Fruit fly (Drosophila melanogaster): ENCODE results near the gene gammaSnap2.

The gammaSnap2 gene

dm6 chr3R:10161163-10161562 is 40.0 kb upstream of the gammaSnap2 start, which contains the start of gene CG6254 (continued):
- TF ChIP-seq ftz-f1 (GFP tag; optimal IDR thresholded peaks at IDR 0.05) (peak; percentile 76), Hr78 (GFP tag; optimal IDR thresholded peaks at IDR 0.05) (no peak), inv (GFP tag; IDR thresholded peaks at IDR 0.05; ENCODE audit: partially characterized antibody) (peak; percentile 28; the same call in 1 of the 2 replicates), grn (GFP tag; optimal IDR thresholded peaks at IDR 0.05) (no peak), Ravus (GFP tag; IDR thresholded peaks at IDR 0.05) (no peak), CG17328 (GFP tag; IDR thresholded peaks at IDR 0.05) (no peak), p53 (GFP tag; optimal IDR thresholded peaks at IDR 0.05) (no peak), Dp (GFP tag; optimal IDR thresholded peaks at IDR 0.05) (peak; percentile 23), Fer2 (tag; optimal IDR thresholded peaks at IDR 0.05) (peak; percentile 24), aop (GFP tag; IDR thresholded peaks at IDR 0.05) (0 out of 2 replicates have a peak, but pooled peaks have one; percentile 27), CG13287 (GFP tag; IDR thresholded peaks at IDR 0.05; ENCODE audit: partially characterized antibody) (peak; percentile 68), CG17612 (GFP tag; IDR thresholded peaks at IDR 0.05) (no peak), Pdp1 (GFP tag; optimal IDR thresholded peaks at IDR 0.05) (peak in 1 of 2 experiments; percentile 29), CoRest (tag; optimal IDR thresholded peaks at IDR 0.05) (no peak), CG9932 (GFP tag; IDR thresholded peaks at IDR 0.05) (peak; percentile 76), Sox102F (GFP tag; optimal IDR thresholded peaks at IDR 0.05) (no peak), CG6272 (GFP tag; IDR thresholded peaks at IDR 0.05) (no peak), MTF-1 (GFP tag; optimal IDR thresholded peaks at IDR 0.05; ENCODE audit: borderline replicate concordance) (no peak), CG14710 (tag; optimal IDR thresholded peaks at IDR 0.05) (peak; percentile 17), CG30020 (tag; optimal IDR thresholded peaks at IDR 0.05) (peak; percentile 54), vnd (GFP tag; IDR thresholded peaks at IDR 0.05; ENCODE audit: partially characterized antibody) (peak; percentile 28; the same call in 1 of the 3 replicates), fu2 (GFP tag; optimal IDR thresholded peaks at IDR 0.05) (peak; percentile 12), caup (GFP tag; optimal IDR thresholded peaks at IDR 0.05; ENCODE audit: severe bottlenecking) (no peak), ranshi (GFP tag; IDR thresholded peaks at IDR 0.05) (no peak), CG9215 (GFP tag; IDR thresholded peaks at IDR 0.05) (0 out of 2 replicates have a peak, but pooled peaks have one; percentile 21), CG17802 (tag; optimal IDR thresholded peaks at IDR 0.05) (peak; percentile 28), CG7372 (GFP tag; IDR thresholded peaks at IDR 0.05) (peak; percentile 35; the same call in 1 of the 2 replicates), chm (GFP tag; IDR thresholded peaks at IDR 0.05) (no peak), CG8388 (GFP tag; optimal IDR thresholded peaks at IDR 0.05) (no peak), dmrt99B (tag; optimal IDR thresholded peaks at IDR 0.05) (no peak), MESR4 (GFP tag; optimal IDR thresholded peaks at IDR 0.05) (peak; percentile 57), Fer1 (GFP tag; optimal IDR thresholded peaks at IDR 0.05) (no peak), ssp (GFP tag; IDR thresholded peaks at IDR 0.05) (no peak), lilli (GFP tag; optimal IDR thresholded peaks at IDR 0.05) (peak; percentile 58), CG13424 (tag; optimal IDR thresholded peaks at IDR 0.05) (peak; percentile 52), lab (GFP tag; optimal IDR thresholded peaks at IDR 0.05) (no peak), her (GFP tag; optimal IDR thresholded peaks at IDR 0.05) (peak; percentile 33), gt (GFP tag; IDR thresholded peaks at IDR 0.05) (no peak), CG7745 (tag; optimal IDR thresholded peaks at IDR 0.05) (no peak), Camta (GFP tag; optimal IDR thresholded peaks at IDR 0.05) (no peak), Hr39 (optimal IDR thresholded peaks at IDR 0.05) (no peak), Hsf (GFP tag; optimal IDR thresholded peaks at IDR 0.05) (peak; percentile 34), ap (GFP tag; IDR thresholded peaks at IDR 0.05) (no peak), Abd-B (GFP tag; optimal IDR thresholded peaks at IDR 0.05) (peak; percentile 10), CG12155 (GFP tag; optimal IDR thresholded peaks at IDR 0.05) (peak; percentile 28), ERR (GFP tag; optimal IDR thresholded peaks at IDR 0.05) (no peak), Side (GFP tag; optimal IDR thresholded peaks at IDR 0.05) (peak; percentile 0), CG11723 (GFP tag; optimal IDR thresholded peaks at IDR 0.05) (no peak), CHES-1-like (GFP tag; optimal IDR thresholded peaks at IDR 0.05) (peak; percentile 67), en (GFP tag; optimal IDR thresholded peaks at IDR 0.05) (no peak)

Measured in whole organism, embryonic.